Fruit fly (Drosophila melanogaster) whole organism: ENCODE measurements around the gene CG42751.

ENCODE experiments used
- CG8478 ChIP-seq: fragments of >200 bp; optimal IDR thresholded peaks from 2 replicates; lab custom pipeline; 2018; ENCODE audit warnings: inconsistent platforms
- Dll ChIP-seq: fragments of >200 bp; optimal IDR thresholded peaks from 2 replicates; lab custom pipeline; 2017
- EcR ChIP-seq, 2 experiments: fragments of >200 bp; optimal IDR thresholded peaks; 2 replicates each; lab custom pipeline; 2017; ENCODE audit warnings: missing biosample characterization in 2 of 2, missing genetic modification characterization in 2 of 2, missing genetic modification reagents in 2 of 2
- pan ChIP-seq: fragments of >200 bp; optimal IDR thresholded peaks from 2 replicates; lab custom pipeline; 2017
- psq ChIP-seq: fragments of >200 bp; optimal IDR thresholded peaks from 2 replicates; lab custom pipeline; 2017
- usp ChIP-seq: fragments of >200 bp; optimal IDR thresholded peaks from 2 replicates; lab custom pipeline; 2017; ENCODE audit warnings: missing biosample characterization, missing genetic modification characterization, mixed read lengths

DNA sequence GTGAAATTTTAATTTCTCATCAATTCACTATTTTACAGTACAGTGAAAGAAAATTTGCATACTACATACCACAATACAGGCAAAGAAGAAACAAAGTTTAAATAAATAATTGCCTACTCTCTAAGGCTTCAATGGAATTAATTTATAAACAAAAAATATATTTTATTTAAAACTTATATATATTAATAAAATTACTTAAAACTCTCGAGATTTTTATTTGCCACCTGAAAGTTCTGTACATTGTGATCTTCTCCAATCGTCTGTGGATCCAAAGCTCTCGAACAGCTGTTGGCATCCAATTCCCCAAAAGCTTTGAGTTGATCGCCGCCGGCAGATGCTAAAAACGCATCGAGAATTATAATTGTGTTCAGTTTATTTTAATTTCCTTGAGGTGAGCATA, 3.6 kb upstream of the CG42751 start, which contains the start of gene Mal-B2:
- TF ChIP-seq CG8478 (lab: Kevin White, UChicago) (no peak), psq (lab: Kevin White, UChicago) (no peak), pan (lab: Kevin White, UChicago) (no peak), Dll (lab: Kevin White, UChicago) (no peak), usp (no peak), EcR (GFP tag; optimal IDR thresholded peaks at IDR 0.05; lab: Kevin White, UChicago) (no peak)
